Worm (Caenorhabditis elegans) whole organism, L4 larva: ENCODE data around the gene xbx-6.

ENCODE experiments used
- F10B5.3 ChIP-seq: sonication (generic microtip); optimal IDR thresholded peaks from 2 replicates; lab custom pipeline; 2016; ENCODE audit warnings: mild to moderate bottlenecking, missing genetic modification characterization, missing compliant biosample characterization
- F26F4.8 ChIP-seq: fragments of 200-800 bp; sonication (Bioruptor generic); conservative IDR thresholded peaks from 2 replicates; pipeline ENCODE4 v1.3.6; 2022; ENCODE audit warnings: missing genetic modification characterization, missing compliant biosample characterization
- F37D6.2 ChIP-seq: sonication (generic microtip); optimal IDR thresholded peaks from 2 replicates; lab custom pipeline; 2016; ENCODE audit warnings: mild to moderate bottlenecking, missing genetic modification characterization, missing compliant biosample characterization
- F44E2.7 ChIP-seq: fragments of 200-800 bp; sonication (Bioruptor generic); IDR thresholded peaks from 2 replicates; pipeline ENCODE4 v2.1.2; 2022; ENCODE audit warnings: missing genetic modification characterization, missing compliant biosample characterization
- R02D3.7 ChIP-seq: fragments of 150-350 bp; sonication (generic microtip); optimal IDR thresholded peaks from 3 replicates; lab custom pipeline; 2014; ENCODE audit warnings: missing biosample characterization, missing genetic modification characterization
- T26A8.4 ChIP-seq: fragments of 200-800 bp; sonication (Bioruptor generic); IDR thresholded peaks from 2 replicates; pipeline ENCODE4 v1.3.6; 2022; ENCODE audit warnings: missing genetic modification characterization, missing compliant biosample characterization
- Y5F2A.4 ChIP-seq: fragments of 200-800 bp; sonication (Bioruptor generic); optimal IDR thresholded peaks from 2 replicates; lab custom pipeline; 2018; ENCODE audit warnings: mild to moderate bottlenecking, missing genetic modification characterization, missing compliant biosample characterization
- ZK337.2 ChIP-seq: fragments of 200-800 bp; sonication (Bioruptor generic); IDR thresholded peaks from 2 replicates; pipeline ENCODE4 v1.3.6; 2022; ENCODE audit warnings: missing genetic modification reagents, missing genetic modification characterization, missing compliant biosample characterization
- ceh-28 ChIP-seq: fragments of 150-350 bp; optimal IDR thresholded peaks from 2 replicates; lab custom pipeline; 2014; ENCODE audit warnings: missing biosample characterization, missing genetic modification reagents, missing genetic modification characterization
- ceh-62 ChIP-seq: sonication (generic microtip); optimal IDR thresholded peaks from 2 replicates; lab custom pipeline; 2017; ENCODE audit warnings: missing biosample characterization, missing genetic modification characterization
- daf-16 ChIP-seq, 3 experiments: sonication (generic microtip); optimal IDR thresholded peaks; 2 replicates each; lab custom pipeline; 2016 to 2017; ENCODE audit warnings: missing genetic modification characterization in 3 of 3, missing genetic modification reagents in 3 of 3, mild to moderate bottlenecking in 2 of 3, missing compliant biosample characterization in 2 of 3, missing biosample characterization in 1 of 3, moderate library complexity in 1 of 3
- dmd-6 ChIP-seq: fragments of 200-800 bp; sonication (Bioruptor generic); IDR thresholded peaks from 2 replicates; pipeline ENCODE4 v1.3.6; 2022; ENCODE audit warnings: missing genetic modification reagents, missing genetic modification characterization, missing compliant biosample characterization
- dve-1 ChIP-seq: sonication (generic microtip); optimal IDR thresholded peaks from 2 replicates; lab custom pipeline; 2017; ENCODE audit warnings: antibody characterized with exemption, mild to moderate bottlenecking, missing genetic modification characterization, missing compliant biosample characterization; ENCODE audit not compliant: insufficient read depth
- hlh-11 ChIP-seq: fragments of 200-800 bp; sonication (Bioruptor generic); optimal IDR thresholded peaks from 2 replicates; lab custom pipeline; 2018; ENCODE audit warnings: mild to moderate bottlenecking, missing genetic modification characterization, missing compliant biosample characterization
- hlh-30 ChIP-seq: sonication (generic microtip); optimal IDR thresholded peaks from 2 replicates; lab custom pipeline; 2017; ENCODE audit warnings: antibody characterized with exemption, mild to moderate bottlenecking, missing genetic modification characterization, missing compliant biosample characterization; ENCODE audit not compliant: insufficient read depth
- hmg-1.1 ChIP-seq: fragments of 200-800 bp; sonication (Bioruptor generic); IDR thresholded peaks from 2 replicates; pipeline ENCODE4 v1.3.6; 2022; ENCODE audit warnings: missing genetic modification reagents, missing genetic modification characterization, missing compliant biosample characterization
- jun-1 ChIP-seq: fragments of 150-350 bp; optimal IDR thresholded peaks from 2 replicates; lab custom pipeline; 2014; ENCODE audit warnings: missing biosample characterization, missing genetic modification reagents, missing genetic modification characterization
- lin-15B ChIP-seq: fragments of 150-350 bp; sonication (generic microtip); optimal IDR thresholded peaks from 3 replicates; lab custom pipeline; 2014; ENCODE audit warnings: missing biosample characterization, missing genetic modification characterization
- lin-38 ChIP-seq: fragments of 200-800 bp; sonication (Bioruptor generic); IDR thresholded peaks from 2 replicates; pipeline ENCODE4 v1.3.6; 2022; ENCODE audit warnings: missing genetic modification reagents, missing genetic modification characterization, missing compliant biosample characterization
- lsy-2 ChIP-seq, 2 experiments: fragments of 150-350 bp in 1 of 2; sonication (generic microtip) in 1 of 2; optimal IDR thresholded peaks; 2 replicates each; lab custom pipeline; 2014 to 2017; ENCODE audit warnings: missing biosample characterization in 2 of 2, missing genetic modification characterization in 2 of 2
- mdl-1 ChIP-seq, 2 experiments: fragments of 150-350 bp in 1 of 2; sonication (generic microtip) in 1 of 2; optimal IDR thresholded peaks; 2 replicates each; lab custom pipeline; 2014 to 2017; ENCODE audit warnings: missing biosample characterization in 2 of 2, missing genetic modification characterization in 2 of 2
- mxl-2 ChIP-seq: fragments of 200-800 bp; sonication (Bioruptor generic); conservative IDR thresholded peaks from 2 replicates; pipeline ENCODE4 v1.3.6; 2022; ENCODE audit warnings: missing genetic modification reagents, missing genetic modification characterization, missing compliant biosample characterization
- nhr-111 ChIP-seq: fragments of 200-800 bp; sonication (Bioruptor generic); optimal IDR thresholded peaks from 2 replicates; lab custom pipeline; 2018; ENCODE audit warnings: mild to moderate bottlenecking, missing genetic modification characterization, missing compliant biosample characterization
- nhr-25 ChIP-seq: sonication (generic microtip); optimal IDR thresholded peaks from 2 replicates; lab custom pipeline; 2017; ENCODE audit warnings: missing genetic modification characterization, mild to moderate bottlenecking, missing compliant biosample characterization, antibody characterized with exemption, moderate library complexity, borderline replicate concordance; ENCODE audit not compliant: insufficient read depth
- nhr-28 ChIP-seq: fragments of 150-350 bp; optimal IDR thresholded peaks from 2 replicates; lab custom pipeline; 2014; ENCODE audit warnings: missing biosample characterization, missing genetic modification characterization
- nhr-41 ChIP-seq: fragments of 200-800 bp; sonication (Bioruptor generic); IDR thresholded peaks from 2 replicates; pipeline ENCODE4 v1.3.6; 2022; ENCODE audit warnings: missing genetic modification reagents, missing genetic modification characterization, missing compliant biosample characterization
- nhr-42 ChIP-seq: fragments of 200-800 bp; sonication (Bioruptor generic); IDR thresholded peaks from 2 replicates; pipeline ENCODE4 v1.3.6; 2022; ENCODE audit warnings: missing genetic modification characterization, missing compliant biosample characterization
- nhr-48 ChIP-seq: sonication (generic microtip); optimal IDR thresholded peaks from 2 replicates; lab custom pipeline; 2016; ENCODE audit warnings: mild to moderate bottlenecking, missing genetic modification characterization, missing compliant biosample characterization
- nhr-77 ChIP-seq: fragments of 150-350 bp; optimal IDR thresholded peaks from 2 replicates; lab custom pipeline; 2014; ENCODE audit warnings: missing biosample characterization, missing genetic modification characterization
- pha-4 ChIP-seq, 2 experiments: fragments of 150-350 bp in 1 of 2; fragments of 200-800 bp in 1 of 2; sonication (Bioruptor generic) in 1 of 2; IDR thresholded peaks in 1 of 2; optimal IDR thresholded peaks in 1 of 2; 2 replicates each; pipeline versions ENCODE4 v1.3.6 to Lab custom; 2014 to 2022; ENCODE audit warnings: missing genetic modification characterization in 2 of 2, missing genetic modification reagents in 2 of 2, missing biosample characterization in 1 of 2, missing compliant biosample characterization in 1 of 2
- pqm-1 ChIP-seq: sonication (generic microtip); optimal IDR thresholded peaks from 2 replicates; lab custom pipeline; 2017; ENCODE audit warnings: missing biosample characterization, missing genetic modification characterization
- snpc-1.2 ChIP-seq: fragments of 200-800 bp; sonication (Bioruptor generic); IDR thresholded peaks from 2 replicates; pipeline ENCODE4 v1.3.6; 2022; ENCODE audit warnings: missing genetic modification reagents, missing genetic modification characterization, missing compliant biosample characterization
- spr-3 ChIP-seq: fragments of 200-800 bp; sonication (Bioruptor generic); optimal IDR thresholded peaks from 2 replicates; lab custom pipeline; 2018; ENCODE audit warnings: mild to moderate bottlenecking, missing genetic modification characterization, missing compliant biosample characterization
- unc-62 ChIP-seq, 3 experiments: fragments of 150-350 bp in 1 of 3; sonication (generic microtip); optimal IDR thresholded peaks in 2 of 3; peaks in 1 of 3; 1 replicate in 1 of 3; 2 replicates in 2 of 3; lab custom pipeline; 2014 to 2017; ENCODE audit warnings: missing biosample characterization in 3 of 3, missing genetic modification characterization in 3 of 3, missing genetic modification reagents in 3 of 3, missing genotype in 1 of 3
- zag-1 ChIP-seq: fragments of 150-350 bp; optimal IDR thresholded peaks from 2 replicates; lab custom pipeline; 2014; ENCODE audit warnings: missing biosample characterization, missing genetic modification characterization
- zfp-2 ChIP-seq: sonication (generic microtip); optimal IDR thresholded peaks from 2 replicates; lab custom pipeline; 2016; ENCODE audit warnings: mild to moderate bottlenecking, missing genetic modification characterization, missing compliant biosample characterization
- zfp-3 ChIP-seq: fragments of 200-800 bp; sonication (Bioruptor generic); conservative IDR thresholded peaks from 2 replicates; pipeline ENCODE4 v1.3.6; 2022; ENCODE audit warnings: missing genetic modification reagents, missing genetic modification characterization, missing compliant biosample characterization
- zip-11 ChIP-seq: fragments of 200-800 bp; sonication (Bioruptor generic); IDR thresholded peaks from 2 replicates; pipeline ENCODE4 v1.3.6; 2022; ENCODE audit warnings: missing genetic modification characterization, missing compliant biosample characterization
- ztf-7 ChIP-seq: fragments of 150-350 bp; optimal IDR thresholded peaks from 2 replicates; lab custom pipeline; 2014; ENCODE audit warnings: missing biosample characterization, missing genetic modification characterization

Gene xbx-6

DNA sequence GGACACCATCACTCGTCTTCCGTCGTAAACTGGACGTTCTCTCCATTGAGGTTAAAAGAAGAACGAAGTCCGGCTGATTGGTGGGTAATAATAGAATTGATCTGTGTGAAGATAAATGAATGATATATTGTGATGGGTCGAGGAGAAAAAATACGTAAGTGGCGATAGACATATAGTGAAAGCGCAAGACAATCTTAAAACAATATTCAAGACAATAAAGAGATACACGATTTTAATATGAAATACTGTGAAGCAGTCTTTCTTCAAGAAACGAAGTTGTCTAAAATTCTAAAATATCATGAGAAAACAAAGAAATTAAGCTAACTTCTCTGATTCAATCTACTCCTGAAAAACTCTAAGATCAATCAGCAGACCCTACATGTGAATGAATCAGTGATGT, 10.7 kb downstream of the xbx-6 start, which contains the start of gene F40F9.10:
Gene F40F9.10 (minus strand): TSS at position 101 of the 400 bp plus-strand sequence.
- TF ChIP-seq snpc-1.2 (GFP tag; lab: Robert Waterston, UW) = no peak
- TF ChIP-seq lin-38 (GFP tag; lab: Robert Waterston, UW) = no peak
- no peak for TF ChIP-seq F37D6.2 (tag; lab: Kevin White, UChicago)
- TF ChIP-seq, all 104 proteins: peak for 0

ce11 chrV:9714909-9715308, 12.1 kb downstream of the xbx-6 start, which contains the start of gene F40F9.3:
Gene F40F9.3, plus strand, starts transcription at chrV:9715209.
- TF ChIP-seq dmd-6 (no peak), dve-1 (no peak)

- TF ChIP-seq lin-38 (GFP tag; lab: Robert Waterston, UW) = no peak
- TF ChIP-seq R02D3.7 (tag; lab: Kevin White, UChicago) = no peak
- no peak for TF ChIP-seq snpc-1.2 (GFP tag; lab: Robert Waterston, UW)
- TF ChIP-seq jun-1 (tag; lab: Kevin White, UChicago) = no peak
- no peak for TF ChIP-seq nhr-42 (GFP tag; lab: Robert Waterston, UW)
- TF ChIP-seq zfp-2 (tag; lab: Kevin White, UChicago) = no peak
- TF ChIP-seq nhr-77 (tag; lab: Kevin White, UChicago) = no peak
- TF ChIP-seq dve-1 = no peak
Measured at ce11 chrV:9716397-9716796, 13.5 kb downstream of the xbx-6 start, which contains the start of gene str-188. Gene str-188, plus strand, starts transcription at chrV:9716697.

DNA sequence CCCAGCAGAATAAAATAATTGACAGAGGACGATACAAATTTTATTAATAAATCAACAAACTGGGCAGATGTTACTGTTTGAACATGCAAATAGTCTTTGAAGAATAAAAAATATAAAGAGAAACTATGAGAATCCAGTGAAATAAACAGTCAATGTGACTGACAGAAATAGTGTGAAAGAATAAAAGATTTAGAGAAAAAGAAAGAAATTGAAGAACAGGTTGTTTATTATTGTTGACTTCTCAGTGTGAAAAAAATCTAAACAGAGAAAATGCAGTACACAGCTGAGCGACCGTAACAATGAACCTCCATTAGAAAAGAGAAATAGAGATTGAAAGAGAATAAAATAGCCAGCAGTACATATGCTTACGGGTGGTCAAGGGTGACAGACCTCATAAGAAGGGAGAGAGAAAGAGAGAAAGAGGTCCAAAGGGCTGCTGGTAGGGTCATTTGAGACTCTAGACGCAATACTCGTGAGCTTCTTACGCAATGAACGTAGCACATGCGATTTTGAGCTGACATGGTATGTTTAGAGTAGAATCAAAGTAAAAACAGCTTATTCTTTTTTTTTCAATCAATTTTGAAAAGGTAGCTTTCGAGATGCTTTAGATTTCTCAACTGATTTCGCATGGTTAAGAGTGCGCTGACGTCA, 21.3 kb downstream of the xbx-6 start, which contains the start of gene slcr-46.3:
Gene slcr-46.3 (minus strand): TSS at position 86 of the 651 bp plus-strand sequence.
- no peak for TF ChIP-seq zip-11 (GFP tag; lab: Robert Waterston, UW)
- TF ChIP-seq dve-1 = peak; percentile 23
- TF ChIP-seq lin-38 (GFP tag; lab: Robert Waterston, UW) = no peak
- TF ChIP-seq snpc-1.2 (GFP tag; lab: Robert Waterston, UW) = no peak
- no peak for TF ChIP-seq spr-3 (GFP tag; lab: Kevin White, UChicago)
- TF ChIP-seq daf-16 (GFP tag; optimal IDR thresholded peaks at IDR 0.05; lab: Kevin White, UChicago) = no peak
- peak; percentile 18 for TF ChIP-seq daf-16 (tag; optimal IDR thresholded peaks at IDR 0.05; lab: Kevin White, UChicago)
- TF ChIP-seq hlh-30 (tag; lab: Kevin White, UChicago) = peak; percentile 38
- no peak for TF ChIP-seq F26F4.8 (GFP tag; lab: Robert Waterston, UW)
- TF ChIP-seq ceh-62 (tag; lab: Kevin White, UChicago) = no peak
- no peak for TF ChIP-seq hmg-1.1 (GFP tag; lab: Robert Waterston, UW)
- no peak for TF ChIP-seq T26A8.4 (GFP tag; lab: Robert Waterston, UW)
- TF ChIP-seq zag-1 = no peak
- no peak for TF ChIP-seq ceh-28 (tag; lab: Kevin White, UChicago)
- no peak for TF ChIP-seq nhr-41
- TF ChIP-seq unc-62 (GFP tag; optimal IDR thresholded peaks at IDR 0.05 in 1 of 2; lab: Kevin White, UChicago) = no peak
- no peak for TF ChIP-seq unc-62 (tag; optimal IDR thresholded peaks at IDR 0.05; lab: Kevin White, UChicago)
- TF ChIP-seq Y5F2A.4 (GFP tag; lab: Kevin White, UChicago) = no peak
- TF ChIP-seq pqm-1 = no peak
- TF ChIP-seq hlh-11 (tag; lab: Kevin White, UChicago) = peak; percentile 7
- no peak for TF ChIP-seq ztf-7 (tag; lab: Kevin White, UChicago)
- no peak for TF ChIP-seq lin-15B (tag; lab: Kevin White, UChicago)
- TF ChIP-seq mdl-1 (tag; optimal IDR thresholded peaks at IDR 0.05; lab: Kevin White, UChicago) = peak in 1 of 2 experiments; percentile 51

DNA sequence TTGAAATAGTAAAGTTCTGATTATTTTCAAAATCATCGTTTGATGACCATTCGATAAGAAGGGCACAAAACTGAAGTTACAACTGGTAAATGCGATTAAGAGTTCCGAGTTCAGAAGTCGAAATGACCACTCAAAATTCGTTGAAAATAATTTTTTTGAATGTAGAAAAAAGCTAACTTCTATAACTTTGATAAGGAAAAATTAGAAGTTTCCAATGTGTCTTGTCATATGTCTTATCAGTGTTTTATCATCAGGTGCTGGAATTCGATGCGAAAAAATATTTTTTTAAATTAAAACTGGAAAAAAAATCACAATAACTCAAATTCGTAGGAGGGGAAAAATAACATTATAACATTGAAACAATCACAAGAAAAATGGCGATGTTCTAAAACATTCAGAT, 22.9 kb downstream of the xbx-6 start:
- no peak for TF ChIP-seq lsy-2 (tag; optimal IDR thresholded peaks at IDR 0.05; lab: Kevin White, UChicago)
- TF ChIP-seq F26F4.8 (GFP tag; lab: Robert Waterston, UW) = no peak
- no peak for TF ChIP-seq nhr-25 (tag; lab: Kevin White, UChicago)
- no peak for TF ChIP-seq nhr-111 (GFP tag; lab: Kevin White, UChicago)
- TF ChIP-seq nhr-48 (tag; lab: Kevin White, UChicago) = no peak
- TF ChIP-seq nhr-28 (tag; lab: Kevin White, UChicago) = peak; percentile 29
- peak; percentile 32 for TF ChIP-seq dve-1
- TF ChIP-seq mxl-2 (GFP tag; lab: Robert Waterston, UW) = no peak
- TF ChIP-seq F44E2.7 (GFP tag; lab: Robert Waterston, UW) = no peak
- TF ChIP-seq dmd-6 = peak; percentile 30; the same call in 1 of the 2 replicates
- no peak for TF ChIP-seq zfp-3
- TF ChIP-seq pqm-1 = peak; percentile 65
- peak; percentile 17 for TF ChIP-seq hlh-30 (tag; lab: Kevin White, UChicago)
- no peak for TF ChIP-seq pha-4 (GFP tag; IDR thresholded peaks at IDR 0.05; lab: Robert Waterston, UW)
- TF ChIP-seq pha-4 (tag; optimal IDR thresholded peaks at IDR 0.05; lab: Kevin White, UChicago) = no peak
- peak; percentile 44 for TF ChIP-seq hlh-11 (tag; lab: Kevin White, UChicago)
- no peak for TF ChIP-seq F10B5.3
- TF ChIP-seq ZK337.2 (GFP tag; lab: Robert Waterston, UW) = no peak
